Worm (Caenorhabditis elegans) whole organism, L1 larva: ENCODE measurements around the gene M163.10.

ENCODE experiments used
- C34B4.2 ChIP-seq: sonication (generic microtip); optimal IDR thresholded peaks from 2 replicates; lab custom pipeline; 2017; ENCODE audit warnings: mild to moderate bottlenecking, missing genetic modification characterization, missing compliant biosample characterization
- Y116A8C.19 ChIP-seq: sonication (generic microtip); optimal IDR thresholded peaks from 2 replicates; lab custom pipeline; 2016; ENCODE audit warnings: missing compliant biosample characterization, missing genetic modification characterization, borderline replicate concordance
- alr-1 ChIP-seq: fragments of 200-800 bp; sonication (Bioruptor generic); optimal IDR thresholded peaks from 2 replicates; lab custom pipeline; 2018; ENCODE audit warnings: borderline replicate concordance, mild to moderate bottlenecking, missing genetic modification characterization, missing compliant biosample characterization
- ama-1 ChIP-seq: fragments of 150-350 bp; optimal IDR thresholded peaks from 2 replicates; lab custom pipeline; 2014
- ceh-63 ChIP-seq: fragments of 200-800 bp; sonication (Bioruptor generic); optimal IDR thresholded peaks from 2 replicates; lab custom pipeline; 2018; ENCODE audit warnings: mild to moderate bottlenecking, missing genetic modification characterization, missing compliant biosample characterization
- ceh-8 ChIP-seq: fragments of 200-800 bp; sonication (Bioruptor generic); optimal IDR thresholded peaks from 2 replicates; lab custom pipeline; 2018; ENCODE audit warnings: mild to moderate bottlenecking, missing genetic modification characterization, moderate library complexity, missing compliant biosample characterization
- ceh-82 ChIP-seq, 3 experiments: fragments of 150-350 bp in 1 of 3; sonication (generic microtip) in 2 of 3; optimal IDR thresholded peaks; 2 replicates each; lab custom pipeline; 2014 to 2017; ENCODE audit warnings: missing biosample characterization in 3 of 3, missing genetic modification characterization in 3 of 3
- dpl-1 ChIP-seq, 3 experiments: fragments of 150-350 bp in 2 of 3; sonication (generic microtip) in 1 of 3; optimal IDR thresholded peaks; 2 replicates each; lab custom pipeline; 2014 to 2017; ENCODE audit warnings: missing biosample characterization in 3 of 3, missing genetic modification characterization in 3 of 3, missing genetic modification reagents in 3 of 3
- dsc-1 ChIP-seq: sonication (generic microtip); optimal IDR thresholded peaks from 2 replicates; lab custom pipeline; 2016; ENCODE audit warnings: mild to moderate bottlenecking, missing genetic modification characterization, missing compliant biosample characterization
- elt-2 ChIP-seq: sonication (generic microtip); optimal IDR thresholded peaks from 2 replicates; lab custom pipeline; 2016; ENCODE audit warnings: missing genetic modification characterization, mild to moderate bottlenecking, inconsistent platforms, missing compliant biosample characterization, missing genetic modification reagents
- elt-3 ChIP-seq, 6 experiments: fragments of 150-350 bp in 1 of 6; sonication (generic microtip); optimal IDR thresholded peaks; 2 replicates each; lab custom pipeline; 2017 to 2018; ENCODE audit warnings: missing biosample characterization in 6 of 6, missing genetic modification characterization in 6 of 6, inconsistent platforms in 1 of 6
- ets-5 ChIP-seq: fragments of 200-800 bp; sonication (Bioruptor generic); IDR thresholded peaks from 2 replicates; pipeline ENCODE4 v1.3.6; 2022; ENCODE audit warnings: missing genetic modification characterization, missing compliant biosample characterization
- fkh-10 ChIP-seq: sonication (generic microtip); optimal IDR thresholded peaks from 2 replicates; lab custom pipeline; 2017; ENCODE audit warnings: missing biosample characterization, missing genetic modification reagents, missing genetic modification characterization
- fkh-4 ChIP-seq: sonication (generic microtip); optimal IDR thresholded peaks from 2 replicates; lab custom pipeline; 2016; ENCODE audit warnings: missing compliant biosample characterization, missing genetic modification characterization, borderline replicate concordance
- fkh-8 ChIP-seq: sonication (generic microtip); optimal IDR thresholded peaks from 2 replicates; lab custom pipeline; 2016; ENCODE audit warnings: mild to moderate bottlenecking, missing genetic modification characterization, missing compliant biosample characterization
- hpl-2 ChIP-seq: fragments of 150-350 bp; optimal IDR thresholded peaks from 2 replicates; lab custom pipeline; 2014; ENCODE audit warnings: missing biosample characterization, missing genetic modification reagents, missing genetic modification characterization
- lin-13 ChIP-seq: fragments of 150-350 bp; optimal IDR thresholded peaks from 2 replicates; lab custom pipeline; 2014; ENCODE audit warnings: missing biosample characterization, missing genetic modification reagents, missing genetic modification characterization
- lin-14 ChIP-seq: fragments of 200-800 bp; sonication (Bioruptor generic); optimal IDR thresholded peaks from 2 replicates; lab custom pipeline; 2018; ENCODE audit warnings: mild to moderate bottlenecking, missing genetic modification characterization, moderate library complexity, missing compliant biosample characterization
- lin-15B ChIP-seq: fragments of 150-350 bp; sonication (generic microtip); optimal IDR thresholded peaks from 3 replicates; lab custom pipeline; 2014; ENCODE audit warnings: missing biosample characterization, missing genetic modification characterization
- lin-35 ChIP-seq, 2 experiments: fragments of 150-350 bp; optimal IDR thresholded peaks; 2 replicates each; lab custom pipeline; 2014; ENCODE audit warnings: missing biosample characterization in 2 of 2, missing genetic modification characterization in 2 of 2, missing genetic modification reagents in 2 of 2
- lin-39 ChIP-seq: fragments of 150-350 bp; optimal IDR thresholded peaks from 2 replicates; lab custom pipeline; 2014; ENCODE audit warnings: missing biosample characterization, missing genetic modification reagents, missing genetic modification characterization
- lir-3 ChIP-seq: sonication (generic microtip); optimal IDR thresholded peaks from 2 replicates; lab custom pipeline; 2016; ENCODE audit warnings: mild to moderate bottlenecking, missing genetic modification characterization, moderate library complexity, missing compliant biosample characterization; ENCODE audit not compliant: poor library complexity
- lsy-2 ChIP-seq, 2 experiments: fragments of 150-350 bp; optimal IDR thresholded peaks; 2 replicates each; lab custom pipeline; 2014; ENCODE audit warnings: missing biosample characterization in 2 of 2, missing genetic modification characterization in 2 of 2
- mdl-1 ChIP-seq, 2 experiments: fragments of 150-350 bp; optimal IDR thresholded peaks; 2 replicates each; lab custom pipeline; 2014 to 2017; ENCODE audit warnings: missing biosample characterization in 2 of 2, missing genetic modification characterization in 2 of 2, inconsistent platforms in 1 of 2
- nhr-12 ChIP-seq: sonication (generic microtip); optimal IDR thresholded peaks from 2 replicates; lab custom pipeline; 2017; ENCODE audit warnings: missing biosample characterization, missing genetic modification characterization
- nhr-19 ChIP-seq: fragments of 200-800 bp; sonication (Bioruptor generic); conservative IDR thresholded peaks from 2 replicates; pipeline ENCODE4 v1.3.6; 2022; ENCODE audit warnings: missing genetic modification characterization, missing compliant biosample characterization
- nhr-20 ChIP-seq: sonication (generic microtip); optimal IDR thresholded peaks from 2 replicates; lab custom pipeline; 2016; ENCODE audit warnings: mild to moderate bottlenecking, missing genetic modification characterization, missing compliant biosample characterization
- nhr-237 ChIP-seq: fragments of 150-350 bp; optimal IDR thresholded peaks from 2 replicates; lab custom pipeline; 2014; ENCODE audit warnings: missing biosample characterization, missing genetic modification characterization
- nhr-28 ChIP-seq: fragments of 150-350 bp; optimal IDR thresholded peaks from 2 replicates; lab custom pipeline; 2014; ENCODE audit warnings: missing biosample characterization, missing genetic modification characterization
- nhr-47 ChIP-seq: sonication (generic microtip); optimal IDR thresholded peaks from 2 replicates; lab custom pipeline; 2016; ENCODE audit warnings: mild to moderate bottlenecking, missing genetic modification characterization, moderate library complexity, missing compliant biosample characterization
- nhr-71 ChIP-seq: sonication (generic microtip); optimal IDR thresholded peaks from 2 replicates; lab custom pipeline; 2016; ENCODE audit warnings: mild to moderate bottlenecking, missing genetic modification characterization, moderate library complexity, missing compliant biosample characterization
- nhr-77 ChIP-seq: fragments of 150-350 bp; optimal IDR thresholded peaks from 2 replicates; lab custom pipeline; 2014; ENCODE audit warnings: missing biosample characterization, missing genetic modification characterization
- nhr-90 ChIP-seq: sonication (generic microtip); optimal IDR thresholded peaks from 2 replicates; lab custom pipeline; 2016; ENCODE audit warnings: mild to moderate bottlenecking, missing genetic modification characterization, missing compliant biosample characterization; ENCODE audit not compliant: poor library complexity
- pag-3 ChIP-seq: sonication (generic microtip); optimal IDR thresholded peaks from 2 replicates; lab custom pipeline; 2017; ENCODE audit warnings: missing genetic modification characterization, mild to moderate bottlenecking, missing compliant biosample characterization, antibody characterized with exemption, borderline replicate concordance; ENCODE audit not compliant: insufficient read depth
- pax-3 ChIP-seq: fragments of 200-800 bp; sonication (Bioruptor generic); optimal IDR thresholded peaks from 2 replicates; lab custom pipeline; 2018; ENCODE audit warnings: mild to moderate bottlenecking, missing genetic modification characterization, moderate library complexity, missing compliant biosample characterization
- rnt-1 ChIP-seq: sonication (generic microtip); optimal IDR thresholded peaks from 2 replicates; lab custom pipeline; 2016; ENCODE audit warnings: mild to moderate bottlenecking, missing genetic modification characterization, moderate library complexity, missing compliant biosample characterization
- skn-1 ChIP-seq: fragments of 150-350 bp; optimal IDR thresholded peaks from 2 replicates; lab custom pipeline; 2014; ENCODE audit warnings: missing biosample characterization, missing genetic modification characterization
- snpc-4 ChIP-seq: fragments of 150-350 bp; optimal IDR thresholded peaks from 2 replicates; lab custom pipeline; 2014; ENCODE audit warnings: missing biosample characterization, missing genetic modification characterization
- snu-23 ChIP-seq: sonication (generic microtip); optimal IDR thresholded peaks from 2 replicates; lab custom pipeline; 2016; ENCODE audit warnings: missing genetic modification characterization, missing compliant biosample characterization
- sox-4 ChIP-seq: sonication (generic microtip); optimal IDR thresholded peaks from 2 replicates; lab custom pipeline; 2016; ENCODE audit warnings: missing genetic modification characterization, missing compliant biosample characterization
- sptf-1 ChIP-seq: fragments of 150-350 bp; optimal IDR thresholded peaks from 2 replicates; lab custom pipeline; 2014; ENCODE audit warnings: missing biosample characterization, missing genetic modification characterization
- tbx-2 ChIP-seq: sonication (generic microtip); optimal IDR thresholded peaks from 2 replicates; lab custom pipeline; 2016; ENCODE audit warnings: missing genetic modification characterization, missing compliant biosample characterization
- unc-30 ChIP-seq: sonication (generic microtip); optimal IDR thresholded peaks from 2 replicates; lab custom pipeline; 2017; ENCODE audit warnings: missing biosample characterization, missing genetic modification characterization
- unc-86 ChIP-seq: sonication (generic microtip); optimal IDR thresholded peaks from 2 replicates; lab custom pipeline; 2016; ENCODE audit warnings: missing genetic modification characterization, missing compliant biosample characterization
- unc-98 ChIP-seq: fragments of 200-800 bp; sonication (Bioruptor generic); IDR thresholded peaks from 2 replicates; pipeline ENCODE4 v1.3.6; 2022; ENCODE audit warnings: missing genetic modification characterization, missing compliant biosample characterization
- xbp-1 ChIP-seq: sonication (generic microtip); optimal IDR thresholded peaks from 2 replicates; lab custom pipeline; 2016; ENCODE audit warnings: missing genetic modification characterization, missing compliant biosample characterization
- zip-4 ChIP-seq: fragments of 200-800 bp; sonication (Bioruptor generic); optimal IDR thresholded peaks from 2 replicates; lab custom pipeline; 2018; ENCODE audit warnings: mild to moderate bottlenecking, missing genetic modification characterization, moderate library complexity, missing compliant biosample characterization

M163.10 gene

ce11 chrX:14478193-14478592 lies 7.4 kb downstream of the M163.10 start (continued):
- TF ChIP-seq sox-4 (tag; lab: Kevin White, UChicago) = peak; percentile 64
- TF ChIP-seq zip-4 = peak; percentile 72
- TF ChIP-seq dpl-1 (GFP tag; optimal IDR thresholded peaks at IDR 0.05; lab: Kevin White, UChicago) = no peak
- TF ChIP-seq lsy-2 (tag; optimal IDR thresholded peaks at IDR 0.05; lab: Kevin White, UChicago) = peak; percentile 23 to 42
- TF ChIP-seq ama-1 (lab: Kevin White, UChicago) = no peak
- TF ChIP-seq xbp-1 (tag; lab: Kevin White, UChicago) = peak; percentile 27
- no peak for TF ChIP-seq ceh-63
- no peak for TF ChIP-seq nhr-237 (tag; lab: Kevin White, UChicago)
- TF ChIP-seq, all 84 proteins: peak for 22

ce11 chrX:14478743-14479428 lies 8.1 kb downstream of the M163.10 start, which contains the start of gene M163.11:
Gene M163.11, plus strand, starts transcription at chrX:14479378.
- TF ChIP-seq nhr-12 (tag; lab: Kevin White, UChicago) (no peak), lir-3 (tag; lab: Kevin White, UChicago) (no peak), snpc-4 (tag; lab: Kevin White, UChicago) (peak; percentile 49), xbp-1 (tag; lab: Kevin White, UChicago) (no peak), nhr-19 (GFP tag; lab: Robert Waterston, UW) (peak; percentile 58), lin-13 (no peak), mdl-1 (tag; optimal IDR thresholded peaks at IDR 0.05; lab: Kevin White, UChicago) (peak in 1 of 2 experiments; percentile 5), snu-23 (GFP tag; lab: Kevin White, UChicago) (peak; percentile 50), tbx-2 (no peak), nhr-71 (tag; lab: Kevin White, UChicago) (peak; percentile 63), elt-2 (tag; lab: Kevin White, UChicago) (peak; percentile 24), lin-15B (no peak), elt-3 (tag; optimal IDR thresholded peaks at IDR 0.05; lab: Kevin White, UChicago) (peak in 1 of 6 experiments; percentile 12), alr-1 (tag; lab: Kevin White, UChicago) (no peak), lin-14 (GFP tag; lab: Kevin White, UChicago) (peak; percentile 6), fkh-4 (no peak), ama-1 (lab: Kevin White, UChicago) (no peak), lin-35 (GFP tag; optimal IDR thresholded peaks at IDR 0.05; lab: Kevin White, UChicago) (peak in 1 of 2 experiments; percentile 40), dpl-1 (GFP tag; optimal IDR thresholded peaks at IDR 0.05; lab: Kevin White, UChicago) (no peak), fkh-10 (GFP tag; lab: Kevin White, UChicago) (no peak), nhr-47 (tag; lab: Kevin White, UChicago) (peak; percentile 16), nhr-90 (peak; percentile 54), nhr-20 (tag; lab: Kevin White, UChicago) (peak; percentile 55), unc-86 (tag; lab: Kevin White, UChicago) (no peak), nhr-28 (no peak), ceh-82 (tag; optimal IDR thresholded peaks at IDR 0.05; lab: Kevin White, UChicago) (no peak), rnt-1 (peak; percentile 55)

- peak; percentile 69 for TF ChIP-seq hpl-2 (GFP tag; lab: Kevin White, UChicago)
- peak; percentile 45 for TF ChIP-seq elt-2 (tag; lab: Kevin White, UChicago)
- TF ChIP-seq Y116A8C.19 (tag; lab: Kevin White, UChicago) = no peak
- TF ChIP-seq pax-3 = peak; percentile 49
- TF ChIP-seq dsc-1 = peak; percentile 83
- TF ChIP-seq skn-1 (tag; lab: Kevin White, UChicago) = peak; percentile 60
- TF ChIP-seq nhr-90 = peak; percentile 88
- peak; percentile 51 for TF ChIP-seq zip-4
- no peak for TF ChIP-seq ama-1 (lab: Kevin White, UChicago)
- no peak for TF ChIP-seq unc-30 (tag; lab: Kevin White, UChicago)
- TF ChIP-seq snpc-4 (tag; lab: Kevin White, UChicago) = peak; percentile 89
- TF ChIP-seq unc-86 (tag; lab: Kevin White, UChicago) = peak; percentile 73
- TF ChIP-seq C34B4.2 (tag; lab: Kevin White, UChicago) = no peak
- TF ChIP-seq sox-4 (tag; lab: Kevin White, UChicago) = peak; percentile 42
- TF ChIP-seq unc-98 (GFP tag; lab: Robert Waterston, UW) = no peak
- TF ChIP-seq lin-39 (tag; lab: Kevin White, UChicago) = peak; percentile 85
- TF ChIP-seq nhr-77 (tag; lab: Kevin White, UChicago) = peak; percentile 65
- no peak for TF ChIP-seq ets-5 (GFP tag; lab: Robert Waterston, UW)
- TF ChIP-seq fkh-8 (tag; lab: Kevin White, UChicago) = peak; percentile 49
- peak; percentile 7 for TF ChIP-seq ceh-8 (GFP tag; lab: Kevin White, UChicago)
- TF ChIP-seq sptf-1 (tag; lab: Kevin White, UChicago) = no peak
- no peak for TF ChIP-seq pag-3 (tag; lab: Kevin White, UChicago)
Observed at ce11 chrX:14480248-14480647, 9.5 kb downstream of the M163.10 start, which contains the start of gene gfi-3. Gene gfi-3, plus strand, starts transcription at chrX:14480572.
